Fruit fly (Drosophila melanogaster): ENCODE results near the gene Axud1.
A peak's percentile ranks its signal among the peaks of the same experiment; 100 is the strongest.

The Axud1 gene

DNA sequence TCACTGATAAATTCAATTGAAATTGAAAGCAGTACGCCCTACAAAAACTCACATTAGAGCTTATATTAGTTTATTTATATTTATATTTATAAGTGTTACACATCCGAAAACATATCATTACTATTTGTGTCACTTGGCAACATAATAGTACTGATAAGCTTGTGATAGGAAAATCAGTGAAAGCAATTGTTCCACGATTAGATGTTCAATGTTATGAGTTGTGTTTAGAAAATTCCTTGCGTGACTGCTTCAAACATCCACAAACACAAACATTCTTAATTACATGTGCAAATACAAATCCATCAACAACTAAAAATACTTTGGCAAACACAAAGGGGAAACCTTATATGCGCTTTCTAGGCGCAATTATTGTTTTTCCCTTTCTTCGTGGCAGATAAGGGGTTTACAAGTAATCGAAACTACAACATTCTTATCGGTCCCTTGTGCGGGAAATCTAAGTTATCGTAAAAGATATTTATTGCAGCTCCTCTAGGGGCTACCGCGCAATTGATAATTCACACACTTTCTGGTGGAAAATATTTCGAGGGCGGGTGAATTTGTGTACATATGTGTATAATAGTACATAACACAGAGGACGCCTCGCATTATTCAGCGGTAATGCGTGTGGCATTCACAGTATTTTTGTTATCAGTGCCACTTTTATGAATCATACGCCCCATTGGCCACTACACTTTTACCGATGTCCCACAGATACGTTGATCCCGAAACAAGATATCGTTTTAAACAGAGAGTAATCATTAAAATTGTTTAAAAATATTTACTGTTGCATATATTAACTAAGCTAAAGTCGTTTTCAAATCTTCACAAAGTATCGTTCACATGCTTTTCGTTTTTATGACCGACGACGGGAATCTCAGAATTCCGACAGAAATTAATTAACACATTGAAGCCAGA lies 3.0 kb upstream of the Axud1 start:
- TF ChIP-seq Hr78 (GFP tag; optimal IDR thresholded peaks at IDR 0.05) = no peak
- no peak for TF ChIP-seq CG10321 (GFP tag; IDR thresholded peaks at IDR 0.05)
- no peak for TF ChIP-seq scrt (GFP tag; optimal IDR thresholded peaks at IDR 0.05)
- peak; percentile 11 for TF ChIP-seq lab (GFP tag; optimal IDR thresholded peaks at IDR 0.05)
- no peak for TF ChIP-seq NfI (GFP tag; optimal IDR thresholded peaks at IDR 0.05)
- TF ChIP-seq CG10462 (GFP tag; optimal IDR thresholded peaks at IDR 0.05) = no peak
- no peak for TF ChIP-seq ranshi (GFP tag; IDR thresholded peaks at IDR 0.05)
- no peak for TF ChIP-seq z (GFP tag; IDR thresholded peaks at IDR 0.05)
- TF ChIP-seq CG4854 (GFP tag; optimal IDR thresholded peaks at IDR 0.05) = no peak
- no peak for TF ChIP-seq Camta (GFP tag; optimal IDR thresholded peaks at IDR 0.05)
- TF ChIP-seq ftz-f1 (GFP tag; optimal IDR thresholded peaks at IDR 0.05) = no peak
- TF ChIP-seq sug (tag; optimal IDR thresholded peaks at IDR 0.05) = peak; percentile 74
- no peak for TF ChIP-seq Spps (tag; optimal IDR thresholded peaks at IDR 0.05)
- no peak for TF ChIP-seq Max (GFP tag; optimal IDR thresholded peaks at IDR 0.05)
- no peak for TF ChIP-seq gfzf (GFP tag; optimal IDR thresholded peaks at IDR 0.05)
- no peak for TF ChIP-seq Xbp1 (GFP tag; optimal IDR thresholded peaks at IDR 0.05)
- no peak for TF ChIP-seq Oaz (GFP tag; IDR thresholded peaks at IDR 0.05)
- TF ChIP-seq exex (tag; optimal IDR thresholded peaks at IDR 0.05) = peak; percentile 41
- no peak for TF ChIP-seq CG8478 (optimal IDR thresholded peaks at IDR 0.05)
- no peak for TF ChIP-seq lilli (GFP tag; optimal IDR thresholded peaks at IDR 0.05)
- no peak for TF ChIP-seq aop (GFP tag; IDR thresholded peaks at IDR 0.05)
- peak; percentile 53 for TF ChIP-seq sens (GFP tag)
- no peak for TF ChIP-seq CG10431 (GFP tag; optimal IDR thresholded peaks at IDR 0.05)
- TF ChIP-seq Jarid2 (GFP tag; optimal IDR thresholded peaks at IDR 0.05) = no peak
- TF ChIP-seq D (optimal IDR thresholded peaks at IDR 0.05) = no peak
- peak; percentile 39 for TF ChIP-seq D (GFP tag; optimal IDR thresholded peaks at IDR 0.05)
- TF ChIP-seq CG11085 (GFP tag; IDR thresholded peaks at IDR 0.05) = no peak
- no peak for TF ChIP-seq HLHmδ (GFP tag; optimal IDR thresholded peaks at IDR 0.05)
- no peak for TF ChIP-seq CG11560 (tag; IDR thresholded peaks at IDR 0.05)
- TF ChIP-seq CG2889 (GFP tag; IDR thresholded peaks at IDR 0.05) = no peak
- TF ChIP-seq jing (GFP tag; optimal IDR thresholded peaks at IDR 0.05) = no peak
- TF ChIP-seq Xrp1 (GFP tag; IDR thresholded peaks at IDR 0.05) = no peak
- TF ChIP-seq stc (GFP tag; IDR thresholded peaks at IDR 0.05) = no peak
- no peak for TF ChIP-seq danr (GFP tag; IDR thresholded peaks at IDR 0.05)
- TF ChIP-seq grn (GFP tag; optimal IDR thresholded peaks at IDR 0.05) = peak; percentile 37
- TF ChIP-seq Rx (GFP tag; IDR thresholded peaks at IDR 0.05) = no peak
- TF ChIP-seq CG14710 (tag; optimal IDR thresholded peaks at IDR 0.05) = peak; percentile 12
- TF ChIP-seq CG6272 (GFP tag; IDR thresholded peaks at IDR 0.05) = no peak
- TF ChIP-seq chinmo (GFP tag; IDR thresholded peaks at IDR 0.05; ENCODE audit: partially characterized antibody) = 0 out of 4 replicates have a peak, but pooled peaks have one; percentile 21
- peak; percentile 52; the same call in 1 of the 3 replicates for TF ChIP-seq ci (GFP tag; IDR thresholded peaks at IDR 0.05)
- TF ChIP-seq Gsc (GFP tag; IDR thresholded peaks at IDR 0.05) = no peak
- TF ChIP-seq Scr (GFP tag; IDR thresholded peaks at IDR 0.05; ENCODE audit: partially characterized antibody) = no peak
- no peak for TF ChIP-seq stwl (tag; optimal IDR thresholded peaks at IDR 0.05)
- TF ChIP-seq fd102C (GFP tag; optimal IDR thresholded peaks at IDR 0.05) = no peak
- peak in 1 of 2 experiments; percentile 27 for TF ChIP-seq Pdp1 (GFP tag; optimal IDR thresholded peaks at IDR 0.05)
- TF ChIP-seq Bdp1 (GFP tag; optimal IDR thresholded peaks at IDR 0.05) = no peak
- peak; percentile 81 for TF ChIP-seq CG15479 (GFP tag; optimal IDR thresholded peaks at IDR 0.05)
- TF ChIP-seq CG34376 (GFP tag; optimal IDR thresholded peaks at IDR 0.05) = peak; percentile 52
- TF ChIP-seq CG17328 (GFP tag; IDR thresholded peaks at IDR 0.05) = peak; percentile 40; the same call in 1 of the 2 replicates
- no peak for TF ChIP-seq Taf1 (GFP tag; IDR thresholded peaks at IDR 0.05)

Data from whole organism, embryonic.